Worm (Caenorhabditis elegans) whole organism, L2 larva: ENCODE measurements around the gene twk-16.

Experiments used
- C34F6.9 ChIP-seq: fragments of 150-350 bp; optimal IDR thresholded peaks from 2 replicates; lab custom pipeline; 2014; ENCODE audit warnings: missing biosample characterization, missing genetic modification characterization
- F13H6.1 ChIP-seq: sonication (generic microtip); optimal IDR thresholded peaks from 2 replicates; lab custom pipeline; 2016; ENCODE audit warnings: missing genetic modification characterization, missing compliant biosample characterization
- R02D3.7 ChIP-seq: fragments of 150-350 bp; optimal IDR thresholded peaks from 2 replicates; lab custom pipeline; 2014; ENCODE audit warnings: missing biosample characterization, missing genetic modification characterization
- Y55F3AM.14 ChIP-seq: fragments of 200-800 bp; sonication (Bioruptor generic); optimal IDR thresholded peaks from 2 replicates; lab custom pipeline; 2018; ENCODE audit warnings: mild to moderate bottlenecking, missing genetic modification characterization, missing compliant biosample characterization
- aly-2 ChIP-seq: fragments of 150-350 bp; optimal IDR thresholded peaks from 2 replicates; lab custom pipeline; 2014; ENCODE audit warnings: missing biosample characterization, missing genetic modification characterization
- ama-1 ChIP-seq: fragments of 150-350 bp; optimal IDR thresholded peaks from 2 replicates; lab custom pipeline; 2018; ENCODE audit warnings: inconsistent platforms
- ceh-82 ChIP-seq: fragments of 150-350 bp; optimal IDR thresholded peaks from 2 replicates; lab custom pipeline; 2014; ENCODE audit warnings: missing biosample characterization, missing genetic modification characterization
- dmd-4 ChIP-seq: sonication (generic microtip); optimal IDR thresholded peaks from 2 replicates; lab custom pipeline; 2017; ENCODE audit warnings: missing biosample characterization, missing genetic modification characterization
- elt-1 ChIP-seq: fragments of 150-350 bp; optimal IDR thresholded peaks from 2 replicates; lab custom pipeline; 2014; ENCODE audit warnings: missing biosample characterization, missing genetic modification characterization
- elt-3 ChIP-seq: sonication (generic microtip); optimal IDR thresholded peaks from 2 replicates; lab custom pipeline; 2017; ENCODE audit warnings: missing biosample characterization, missing genetic modification characterization
- fos-1 ChIP-seq: fragments of 150-350 bp; optimal IDR thresholded peaks from 2 replicates; lab custom pipeline; 2014; ENCODE audit warnings: missing biosample characterization, missing genetic modification characterization
- gmeb-1 ChIP-seq: fragments of 150-350 bp; optimal IDR thresholded peaks from 2 replicates; lab custom pipeline; 2014; ENCODE audit warnings: missing biosample characterization, missing genetic modification characterization
- lin-11 ChIP-seq: fragments of 150-350 bp; sonication (generic microtip); optimal IDR thresholded peaks from 2 replicates; lab custom pipeline; 2014; ENCODE audit warnings: missing biosample characterization, missing genetic modification characterization, inconsistent platforms, mixed read lengths
- lin-39 ChIP-seq: fragments of 150-350 bp; optimal IDR thresholded peaks from 2 replicates; lab custom pipeline; 2014; ENCODE audit warnings: missing biosample characterization, missing genetic modification reagents, missing genetic modification characterization
- lsy-2 ChIP-seq, 2 experiments: fragments of 150-350 bp in 1 of 2; sonication (generic microtip) in 1 of 2; optimal IDR thresholded peaks; 2 replicates each; lab custom pipeline; 2014 to 2017; ENCODE audit warnings: missing biosample characterization in 2 of 2, missing genetic modification characterization in 2 of 2
- mab-5 ChIP-seq: fragments of 150-350 bp; optimal IDR thresholded peaks from 2 replicates; lab custom pipeline; 2014; ENCODE audit warnings: missing biosample characterization, missing genetic modification characterization
- mdl-1 ChIP-seq, 2 experiments: fragments of 150-350 bp in 1 of 2; sonication (generic microtip) in 1 of 2; optimal IDR thresholded peaks; 2 replicates each; lab custom pipeline; 2017; ENCODE audit warnings: missing biosample characterization in 2 of 2, missing genetic modification characterization in 2 of 2
- nhr-10 ChIP-seq: sonication (generic microtip); optimal IDR thresholded peaks from 2 replicates; lab custom pipeline; 2017; ENCODE audit warnings: missing biosample characterization, missing genetic modification characterization
- nhr-11 ChIP-seq: fragments of 150-350 bp; optimal IDR thresholded peaks from 2 replicates; lab custom pipeline; 2014; ENCODE audit warnings: missing biosample characterization, missing genetic modification characterization
- nhr-12 ChIP-seq: fragments of 150-350 bp; optimal IDR thresholded peaks from 2 replicates; lab custom pipeline; 2014; ENCODE audit warnings: missing biosample characterization, missing genetic modification characterization
- nhr-237 ChIP-seq: fragments of 150-350 bp; optimal IDR thresholded peaks from 2 replicates; lab custom pipeline; 2014; ENCODE audit warnings: missing biosample characterization, missing genetic modification characterization
- nhr-25 ChIP-seq: fragments of 150-350 bp; sonication (generic microtip); optimal IDR thresholded peaks from 3 replicates; lab custom pipeline; 2014; ENCODE audit warnings: missing biosample characterization, missing genetic modification characterization
- nhr-6 ChIP-seq: fragments of 150-350 bp; optimal IDR thresholded peaks from 2 replicates; lab custom pipeline; 2014; ENCODE audit warnings: missing biosample characterization, missing genetic modification characterization
- nhr-77 ChIP-seq: fragments of 150-350 bp; optimal IDR thresholded peaks from 2 replicates; lab custom pipeline; 2014; ENCODE audit warnings: missing biosample characterization, missing genetic modification characterization
- sem-4 ChIP-seq: fragments of 150-350 bp; optimal IDR thresholded peaks from 2 replicates; lab custom pipeline; 2014; ENCODE audit warnings: missing biosample characterization, missing genetic modification reagents, missing genetic modification characterization
- skn-1 ChIP-seq: sonication (generic microtip); optimal IDR thresholded peaks from 2 replicates; lab custom pipeline; 2017; ENCODE audit warnings: missing biosample characterization, missing genetic modification characterization
- sma-3 ChIP-seq: sonication (generic microtip); optimal IDR thresholded peaks from 2 replicates; lab custom pipeline; 2016; ENCODE audit warnings: missing genetic modification reagents, missing genetic modification characterization, missing compliant biosample characterization
- sma-9 ChIP-seq, 2 experiments: fragments of 150-350 bp in 1 of 2; sonication (generic microtip) in 1 of 2; optimal IDR thresholded peaks; 2 replicates each; lab custom pipeline; 2014 to 2016; ENCODE audit warnings: missing genetic modification characterization in 2 of 2, mild to moderate bottlenecking in 1 of 2, missing biosample characterization in 1 of 2, missing compliant biosample characterization in 1 of 2, missing genetic modification reagents in 1 of 2, moderate library complexity in 1 of 2
- snpc-4 ChIP-seq: fragments of 150-350 bp; optimal IDR thresholded peaks from 2 replicates; lab custom pipeline; 2014; ENCODE audit warnings: missing biosample characterization, missing genetic modification characterization
- unc-39 ChIP-seq: fragments of 150-350 bp; optimal IDR thresholded peaks from 2 replicates; lab custom pipeline; 2014; ENCODE audit warnings: missing biosample characterization, missing genetic modification characterization
- unc-55 ChIP-seq: fragments of 150-350 bp; sonication (generic microtip); optimal IDR thresholded peaks from 3 replicates; lab custom pipeline; 2014; ENCODE audit warnings: missing biosample characterization, missing genetic modification reagents, missing genetic modification characterization
- unc-62 ChIP-seq: fragments of 150-350 bp; optimal IDR thresholded peaks from 2 replicates; lab custom pipeline; 2014; ENCODE audit warnings: missing biosample characterization, missing genetic modification reagents, missing genetic modification characterization
- zag-1 ChIP-seq: fragments of 150-350 bp; optimal IDR thresholded peaks from 2 replicates; lab custom pipeline; 2014; ENCODE audit warnings: missing biosample characterization, missing genetic modification characterization
- ztf-1 ChIP-seq: fragments of 200-800 bp; sonication (Bioruptor generic); conservative IDR thresholded peaks from 2 replicates; pipeline ENCODE4 v1.3.6; 2022; ENCODE audit warnings: missing genetic modification characterization, missing compliant biosample characterization
- ztf-11 ChIP-seq: sonication (generic microtip); optimal IDR thresholded peaks from 2 replicates; lab custom pipeline; 2017; ENCODE audit warnings: missing biosample characterization, missing genetic modification characterization
- ztf-4 ChIP-seq: fragments of 150-350 bp; optimal IDR thresholded peaks from 2 replicates; lab custom pipeline; 2014; ENCODE audit warnings: missing biosample characterization, missing genetic modification characterization

Gene twk-16

ce11 chrX:3056098-3056497 lies 24.8 kb upstream of the twk-16 start:
- TF ChIP-seq mab-5 (tag; lab: Kevin White, UChicago) (no peak), lin-11 (no peak), ztf-11 (tag; lab: Kevin White, UChicago) (no peak), snpc-4 (tag; lab: Kevin White, UChicago) (peak; percentile 32), sma-9 (GFP tag; optimal IDR thresholded peaks at IDR 0.05; lab: Kevin White, UChicago) (no peak), sma-9 (tag; optimal IDR thresholded peaks at IDR 0.05; lab: Kevin White, UChicago) (no peak), lsy-2 (tag; optimal IDR thresholded peaks at IDR 0.05; lab: Kevin White, UChicago) (no peak)

- TF ChIP-seq lsy-2 (tag; optimal IDR thresholded peaks at IDR 0.05; lab: Kevin White, UChicago), result no peak
- no peak for TF ChIP-seq sma-9 (GFP tag; optimal IDR thresholded peaks at IDR 0.05; lab: Kevin White, UChicago)
- TF ChIP-seq sma-9 (tag; optimal IDR thresholded peaks at IDR 0.05; lab: Kevin White, UChicago), result no peak
- TF ChIP-seq nhr-11 (tag; lab: Kevin White, UChicago), result no peak
- no peak for TF ChIP-seq ztf-1 (GFP tag; lab: Robert Waterston, UW)
- no peak for TF ChIP-seq unc-62 (GFP tag; lab: Kevin White, UChicago)
- no peak for TF ChIP-seq mab-5 (tag; lab: Kevin White, UChicago)
- TF ChIP-seq Y55F3AM.14 (GFP tag; lab: Kevin White, UChicago), result no peak
- no peak for TF ChIP-seq F13H6.1 (tag; lab: Kevin White, UChicago)
- no peak for TF ChIP-seq elt-3
- no peak for TF ChIP-seq snpc-4 (tag; lab: Kevin White, UChicago)
- TF ChIP-seq R02D3.7 (tag; lab: Kevin White, UChicago), result no peak
- no peak for TF ChIP-seq ceh-82 (tag; lab: Kevin White, UChicago)
- TF ChIP-seq aly-2 (tag; lab: Kevin White, UChicago), result no peak
- no peak for TF ChIP-seq C34F6.9
Observed at ce11 chrX:3057656-3058055, 23.3 kb upstream of the twk-16 start.

ce11 chrX:3059299-3059698 lies 21.6 kb upstream of the twk-16 start, which contains the start of gene rsef-1:
rsef-1 (minus strand) TSS chrX:3059399.
- TF ChIP-seq F13H6.1 (tag; lab: Kevin White, UChicago) (no peak), sem-4 (tag; lab: Kevin White, UChicago) (no peak), skn-1 (no peak), lin-39 (tag; lab: Kevin White, UChicago) (no peak), nhr-12 (tag; lab: Kevin White, UChicago) (no peak), unc-55 (GFP tag; lab: Kevin White, UChicago) (no peak), zag-1 (tag; lab: Kevin White, UChicago) (no peak), nhr-6 (no peak)

ce11 chrX:3061698-3062097 lies 19.2 kb upstream of the twk-16 start:
- no peak for TF ChIP-seq ztf-4 (tag; lab: Kevin White, UChicago)
- no peak for TF ChIP-seq R02D3.7 (tag; lab: Kevin White, UChicago)
- no peak for TF ChIP-seq ama-1
- TF ChIP-seq nhr-77, result no peak
- TF ChIP-seq fos-1, result no peak
- no peak for TF ChIP-seq elt-1 (tag; lab: Kevin White, UChicago)

ce11 chrX:3063274-3063673 lies 17.7 kb upstream of the twk-16 start, which contains the start of gene ceh-30:
ceh-30 (plus strand) TSS chrX:3063574.
- no peak for TF ChIP-seq unc-62 (GFP tag; lab: Kevin White, UChicago)
- no peak for TF ChIP-seq C34F6.9
- no peak for TF ChIP-seq dmd-4 (tag; lab: Kevin White, UChicago)
- TF ChIP-seq nhr-77, result no peak
- TF ChIP-seq unc-39 (tag; lab: Kevin White, UChicago), result no peak
- no peak for TF ChIP-seq fos-1
- no peak for TF ChIP-seq nhr-12 (tag; lab: Kevin White, UChicago)
- TF ChIP-seq ceh-82 (tag; lab: Kevin White, UChicago), result no peak
- TF ChIP-seq nhr-237 (tag; lab: Kevin White, UChicago), result no peak
- no peak for TF ChIP-seq mdl-1 (tag; optimal IDR thresholded peaks at IDR 0.05; lab: Kevin White, UChicago)
- no peak for TF ChIP-seq unc-55 (GFP tag; lab: Kevin White, UChicago)
- TF ChIP-seq ama-1, result no peak
- no peak for TF ChIP-seq sma-3 (GFP tag; lab: Kevin White, UChicago)
- TF ChIP-seq F13H6.1 (tag; lab: Kevin White, UChicago), result no peak
- TF ChIP-seq skn-1, result no peak
- TF ChIP-seq mab-5 (tag; lab: Kevin White, UChicago), result no peak
- TF ChIP-seq nhr-25 (tag; lab: Kevin White, UChicago), result no peak
- no peak for TF ChIP-seq nhr-10 (tag; lab: Kevin White, UChicago)
- TF ChIP-seq gmeb-1 (tag; lab: Kevin White, UChicago), result no peak
